Worm (Caenorhabditis elegans) whole organism, young adult: ENCODE results near the gene tag-131.

Experiments used
- B0019.2 ChIP-seq: fragments of 200-800 bp; sonication (Bioruptor generic); conservative IDR thresholded peaks from 2 replicates; pipeline ENCODE4 v1.3.6; 2022; ENCODE audit warnings: missing genetic modification reagents, missing genetic modification characterization, missing compliant biosample characterization
- B0261.1 ChIP-seq: sonication (generic microtip); optimal IDR thresholded peaks from 2 replicates; lab custom pipeline; 2016; ENCODE audit warnings: mild to moderate bottlenecking, missing genetic modification characterization, moderate library complexity, missing compliant biosample characterization
- C06A6.2 ChIP-seq: fragments of 200-800 bp; sonication (Bioruptor generic); conservative IDR thresholded peaks from 2 replicates; pipeline ENCODE4 v1.3.6; 2022; ENCODE audit warnings: missing genetic modification characterization, missing compliant biosample characterization
- D2030.7 ChIP-seq: fragments of 200-800 bp; sonication (Bioruptor generic); IDR thresholded peaks from 2 replicates; pipeline ENCODE4 v1.3.6; 2022; ENCODE audit warnings: missing genetic modification reagents, missing genetic modification characterization, missing compliant biosample characterization
- F57A8.1 ChIP-seq: fragments of 200-800 bp; sonication (Bioruptor generic); optimal IDR thresholded peaks from 2 replicates; lab custom pipeline; 2018; ENCODE audit warnings: mild to moderate bottlenecking, missing genetic modification characterization, moderate library complexity, missing compliant biosample characterization
- Y79H2A.3 ChIP-seq: fragments of 200-800 bp; sonication (Bioruptor generic); conservative IDR thresholded peaks from 2 replicates; pipeline ENCODE4 v1.3.6; 2022; ENCODE audit warnings: missing genetic modification reagents, missing genetic modification characterization, missing compliant biosample characterization
- ZK185.1 ChIP-seq: sonication (generic microtip); optimal IDR thresholded peaks from 2 replicates; lab custom pipeline; 2016; ENCODE audit warnings: mild to moderate bottlenecking, missing genetic modification characterization, missing compliant biosample characterization; ENCODE audit not compliant: poor library complexity, severe bottlenecking
- bed-2 ChIP-seq: fragments of 200-800 bp; sonication (Bioruptor generic); IDR thresholded peaks from 2 replicates; pipeline ENCODE4 v1.3.6; 2022; ENCODE audit warnings: missing genetic modification reagents, missing genetic modification characterization, missing compliant biosample characterization
- ceh-27 ChIP-seq: fragments of 200-800 bp; sonication (Bioruptor generic); optimal IDR thresholded peaks from 2 replicates; lab custom pipeline; 2018; ENCODE audit warnings: mild to moderate bottlenecking, missing genetic modification characterization, moderate library complexity, missing compliant biosample characterization
- efl-1 ChIP-seq: fragments of 150-350 bp; optimal IDR thresholded peaks from 2 replicates; lab custom pipeline; 2014; ENCODE audit warnings: missing biosample characterization, missing genetic modification reagents, missing genetic modification characterization
- fkh-3 ChIP-seq: sonication (generic microtip); optimal IDR thresholded peaks from 2 replicates; lab custom pipeline; 2016; ENCODE audit warnings: mild to moderate bottlenecking, missing genetic modification characterization, missing compliant biosample characterization
- hmg-1.2 ChIP-seq: fragments of 200-800 bp; sonication (Bioruptor generic); IDR thresholded peaks from 2 replicates; pipeline ENCODE4 v1.3.6; 2022; ENCODE audit warnings: missing genetic modification reagents, missing genetic modification characterization, missing compliant biosample characterization
- lag-1 ChIP-seq: fragments of 200-800 bp; sonication (Bioruptor generic); IDR thresholded peaks from 2 replicates; pipeline ENCODE4 v1.3.6; 2022; ENCODE audit warnings: missing genetic modification reagents, missing genetic modification characterization, missing compliant biosample characterization
- let-607 ChIP-seq, 2 experiments: fragments of 200-800 bp in 1 of 2; sonication (Bioruptor generic) in 1 of 2; sonication (generic microtip) in 1 of 2; optimal IDR thresholded peaks; 2 replicates each; lab custom pipeline; 2016 to 2018; ENCODE audit warnings: mild to moderate bottlenecking in 2 of 2, missing compliant biosample characterization in 2 of 2, missing genetic modification characterization in 2 of 2, moderate library complexity in 2 of 2, missing genotype in 1 of 2
- lin-35 ChIP-seq, 3 experiments: fragments of 150-350 bp in 2 of 3; sonication (generic microtip) in 1 of 3; optimal IDR thresholded peaks; 2 replicates each; lab custom pipeline; 2014 to 2018; ENCODE audit warnings: missing biosample characterization in 3 of 3, missing genetic modification characterization in 3 of 3, missing genetic modification reagents in 3 of 3
- lin-54 ChIP-seq: fragments of 200-800 bp; sonication (Bioruptor generic); optimal IDR thresholded peaks from 2 replicates; lab custom pipeline; 2018; ENCODE audit warnings: mild to moderate bottlenecking, missing genetic modification characterization, missing compliant biosample characterization
- lsy-27 ChIP-seq: sonication (generic microtip); optimal IDR thresholded peaks from 2 replicates; lab custom pipeline; 2017; ENCODE audit warnings: missing genetic modification characterization, mild to moderate bottlenecking, missing compliant biosample characterization, antibody characterized with exemption, missing genotype, borderline replicate concordance; ENCODE audit not compliant: insufficient read depth
- madf-3 ChIP-seq: fragments of 200-800 bp; sonication (Bioruptor generic); IDR thresholded peaks from 2 replicates; pipeline ENCODE4 v1.3.6; 2022; ENCODE audit warnings: missing genetic modification reagents, missing genetic modification characterization, missing compliant biosample characterization
- madf-8 ChIP-seq: fragments of 200-800 bp; sonication (Bioruptor generic); conservative IDR thresholded peaks from 2 replicates; pipeline ENCODE4 v1.3.6; 2022; ENCODE audit warnings: missing genetic modification reagents, missing genetic modification characterization, missing compliant biosample characterization
- nfya-2 ChIP-seq: fragments of 200-800 bp; sonication (Bioruptor generic); IDR thresholded peaks from 2 replicates; pipeline ENCODE4 v1.3.6; 2022; ENCODE audit warnings: missing genetic modification reagents, missing genetic modification characterization, missing compliant biosample characterization
- nfyb-1 ChIP-seq: fragments of 200-800 bp; sonication (Bioruptor generic); IDR thresholded peaks from 2 replicates; pipeline ENCODE4 v1.3.6; 2022; ENCODE audit warnings: missing genetic modification reagents, missing genetic modification characterization, missing compliant biosample characterization
- nhr-179 ChIP-seq: sonication (generic microtip); optimal IDR thresholded peaks from 2 replicates; lab custom pipeline; 2016; ENCODE audit warnings: mild to moderate bottlenecking, missing genetic modification characterization, missing compliant biosample characterization
- nhr-27 ChIP-seq: fragments of 200-800 bp; sonication (Bioruptor generic); optimal IDR thresholded peaks from 2 replicates; lab custom pipeline; 2018; ENCODE audit warnings: mild to moderate bottlenecking, missing genetic modification characterization, moderate library complexity, missing compliant biosample characterization
- rcor-1 ChIP-seq: fragments of 200-800 bp; sonication (Bioruptor generic); IDR thresholded peaks from 2 replicates; pipeline ENCODE4 v1.3.6; 2022; ENCODE audit warnings: missing genetic modification reagents, missing genetic modification characterization, missing compliant biosample characterization
- sdz-38 ChIP-seq: sonication (generic microtip); optimal IDR thresholded peaks from 2 replicates; lab custom pipeline; 2016; ENCODE audit warnings: missing genotype, missing genetic modification characterization, missing compliant biosample characterization
- somi-1 ChIP-seq: fragments of 200-800 bp; sonication (Bioruptor generic); optimal IDR thresholded peaks from 2 replicates; lab custom pipeline; 2018; ENCODE audit warnings: mild to moderate bottlenecking, missing genetic modification characterization, missing compliant biosample characterization
- tbx-9 ChIP-seq: sonication (generic microtip); optimal IDR thresholded peaks from 2 replicates; lab custom pipeline; 2016; ENCODE audit warnings: borderline replicate concordance, missing genetic modification characterization, inconsistent platforms, missing compliant biosample characterization
- ztf-18 ChIP-seq: sonication (generic microtip); optimal IDR thresholded peaks from 2 replicates; lab custom pipeline; 2016; ENCODE audit warnings: missing genotype, mild to moderate bottlenecking, missing genetic modification characterization, missing compliant biosample characterization
- ztf-22 ChIP-seq: fragments of 200-800 bp; sonication (Bioruptor generic); optimal IDR thresholded peaks from 2 replicates; lab custom pipeline; 2018; ENCODE audit warnings: mild to moderate bottlenecking, missing genetic modification characterization, moderate library complexity, missing compliant biosample characterization
- ztf-28 ChIP-seq: fragments of 200-800 bp; sonication (Bioruptor generic); IDR thresholded peaks from 2 replicates; pipeline ENCODE4 v1.3.6; 2022; ENCODE audit warnings: missing genetic modification reagents, missing genetic modification characterization, missing compliant biosample characterization

The tag-131 gene

DNA sequence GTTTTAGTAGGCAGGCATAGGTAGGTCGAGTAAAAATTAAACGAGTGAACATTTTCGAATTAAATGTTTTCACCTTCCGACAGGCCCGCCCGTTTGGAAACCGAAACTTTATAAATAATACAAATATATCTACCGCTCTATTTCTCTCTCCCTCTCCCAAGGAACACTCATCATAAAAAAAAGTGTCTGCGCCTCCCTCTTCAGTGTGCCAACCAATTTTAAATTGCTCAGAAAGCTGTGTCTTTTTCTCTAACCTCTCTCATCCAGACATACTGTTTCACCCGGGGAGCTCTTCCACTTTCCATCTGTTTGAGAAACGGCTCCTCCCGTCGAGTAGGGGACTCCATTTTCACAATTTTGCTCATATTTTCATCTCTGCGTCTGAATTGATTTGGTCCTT, 5.6 kb downstream of the tag-131 start:
- TF ChIP-seq Y79H2A.3 (GFP tag; lab: Robert Waterston, UW) (no peak), ZK185.1 (tag; lab: Kevin White, UChicago) (peak; percentile 5), hmg-1.2 (peak; percentile 73; the same call in 1 of the 2 replicates)

ce11 chrIII:4323859-4324258, 6.4 kb downstream of the tag-131 start, which contains the start of gene H38K22.9:
Gene H38K22.9, plus strand, starts transcription at chrIII:4324159.
- no peak for TF ChIP-seq nhr-179 (tag; lab: Kevin White, UChicago)
- TF ChIP-seq madf-8, result no peak
- TF ChIP-seq D2030.7 (GFP tag; lab: Robert Waterston, UW), result no peak
- TF ChIP-seq lsy-27 (tag; lab: Kevin White, UChicago), result no peak
- TF ChIP-seq lag-1 (GFP tag; lab: Robert Waterston, UW), result no peak
- TF ChIP-seq ZK185.1 (tag; lab: Kevin White, UChicago), result no peak
- no peak for TF ChIP-seq efl-1 (GFP tag; lab: Kevin White, UChicago)
- no peak for TF ChIP-seq F57A8.1 (GFP tag; lab: Kevin White, UChicago)
- TF ChIP-seq lin-35 (GFP tag; optimal IDR thresholded peaks at IDR 0.05; lab: Kevin White, UChicago), result no peak
- TF ChIP-seq lin-54 (GFP tag; lab: Kevin White, UChicago), result no peak
- no peak for TF ChIP-seq Y79H2A.3 (GFP tag; lab: Robert Waterston, UW)
- TF ChIP-seq nfyb-1 (GFP tag; lab: Robert Waterston, UW), result no peak
- no peak for TF ChIP-seq ztf-18 (tag; lab: Kevin White, UChicago)
- no peak for TF ChIP-seq B0261.1
- TF ChIP-seq bed-2 (GFP tag; lab: Robert Waterston, UW), result no peak
- no peak for TF ChIP-seq tbx-9 (tag; lab: Kevin White, UChicago)

ce11 chrIII:4328208-4328987, 10.9 kb downstream of the tag-131 start:
- TF ChIP-seq let-607 (tag; optimal IDR thresholded peaks at IDR 0.05; lab: Kevin White, UChicago) (no peak), nfyb-1 (GFP tag; lab: Robert Waterston, UW) (peak; percentile 56; the same call in 1 of the 2 replicates), ztf-28 (GFP tag; lab: Robert Waterston, UW) (no peak)

DNA sequence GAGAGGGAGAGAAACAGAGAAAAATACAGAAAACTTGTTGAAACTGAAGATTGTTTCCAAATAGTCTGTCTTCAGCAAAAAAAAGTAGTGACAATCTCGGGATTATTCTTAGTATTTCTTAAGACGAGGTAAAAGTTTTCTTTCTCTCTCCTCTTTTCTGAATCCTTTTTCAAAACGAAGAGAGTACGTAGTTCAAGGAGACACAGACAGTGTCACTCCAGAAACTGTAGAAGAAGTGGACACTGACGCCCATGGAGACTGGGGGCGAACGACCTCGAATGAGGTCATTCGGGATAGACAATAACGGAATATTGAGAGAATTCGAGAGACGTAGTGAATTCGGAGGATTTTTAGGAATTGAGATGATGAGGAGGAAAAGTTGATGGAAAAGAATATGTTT, 13.5 kb downstream of the tag-131 start, which contains the start of gene gly-6:
gly-6 (minus strand) TSS at position 245 of the 400 bp plus-strand sequence.
- TF ChIP-seq nhr-27 (tag; lab: Kevin White, UChicago) (no peak), madf-8 (no peak), madf-3 (GFP tag; lab: Robert Waterston, UW) (no peak), fkh-3 (tag; lab: Kevin White, UChicago) (no peak), ztf-18 (tag; lab: Kevin White, UChicago) (no peak), somi-1 (no peak), B0019.2 (GFP tag; lab: Robert Waterston, UW) (no peak), rcor-1 (GFP tag; lab: Robert Waterston, UW) (no peak), ceh-27 (GFP tag; lab: Kevin White, UChicago) (no peak), lin-54 (GFP tag; lab: Kevin White, UChicago) (no peak), sdz-38 (tag; lab: Kevin White, UChicago) (no peak), nfya-2 (no peak), lsy-27 (tag; lab: Kevin White, UChicago) (no peak), ztf-22 (GFP tag; lab: Kevin White, UChicago) (no peak), C06A6.2 (no peak)
